Fruit fly (Drosophila melanogaster): ENCODE results near the gene CG7218.
A peak's percentile ranks its signal among the peaks of the same experiment; 100 is the strongest.

- TF ChIP-seq h (optimal IDR thresholded peaks at IDR 0.05) (no peak), psq (optimal IDR thresholded peaks at IDR 0.05) (peak; percentile 42), Myc (optimal IDR thresholded peaks at IDR 0.05) (no peak), ttk (optimal IDR thresholded peaks at IDR 0.05) (no peak), Sin3A (optimal IDR thresholded peaks at IDR 0.05) (no peak), insv (optimal IDR thresholded peaks at IDR 0.05) (no peak)
Measured at dm6 chr3R:18185385-18185784, 21.2 kb upstream of the CG7218 start, which contains the start of the genes Arp5 and CG7208.

Data from Kc167 (cell line).